Fruit fly (Drosophila melanogaster): ENCODE results near the gene aos.

aos gene

DNA sequence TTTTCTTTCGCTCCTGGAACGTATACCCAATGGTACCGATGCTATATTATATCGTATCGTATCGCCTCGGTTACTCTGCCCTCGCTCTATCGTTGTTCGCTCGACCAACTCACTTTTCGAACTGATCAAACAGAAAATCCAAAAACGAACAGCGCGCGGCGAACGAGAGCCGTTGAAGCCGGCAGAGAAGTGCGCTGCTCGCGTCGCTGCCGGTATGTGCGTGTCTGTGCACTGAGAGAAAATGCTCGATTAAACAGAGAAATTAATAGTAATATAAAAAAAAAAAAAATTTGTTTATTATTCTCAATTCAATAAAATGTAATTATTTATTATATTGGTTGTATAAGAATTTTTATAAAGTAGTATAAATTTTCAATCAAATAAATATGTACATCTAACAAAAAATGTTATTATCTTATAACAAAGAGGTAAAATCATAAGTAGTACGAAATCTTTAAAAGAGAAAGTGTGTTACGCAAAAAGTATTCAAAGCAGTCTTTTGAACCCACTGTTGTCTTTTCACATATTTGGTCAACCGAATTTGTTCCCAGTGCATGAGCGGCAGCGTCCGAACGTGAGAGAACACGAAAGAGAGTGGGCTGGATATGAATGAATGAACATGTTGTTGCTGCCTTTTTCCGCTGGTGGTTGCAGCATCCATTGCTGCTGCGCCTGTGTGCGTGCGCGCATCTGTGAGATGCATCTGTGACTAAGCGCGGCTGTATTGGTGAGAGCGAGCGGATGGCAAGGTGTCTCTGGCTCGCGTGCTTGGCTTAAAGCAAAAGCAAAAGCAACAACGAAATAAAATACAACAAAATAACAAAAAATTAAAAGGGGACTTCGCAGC lies at the start of gene aos:
Gene aos (minus strand): TSS at position 127 of the 847 bp plus-strand sequence.
- no peak for TF ChIP-seq Sin3A (optimal IDR thresholded peaks at IDR 0.05)
- TF ChIP-seq h (optimal IDR thresholded peaks at IDR 0.05): no peak
- TF ChIP-seq psq (optimal IDR thresholded peaks at IDR 0.05): no peak
- TF ChIP-seq insv (optimal IDR thresholded peaks at IDR 0.05): no peak
- TF ChIP-seq Myc (optimal IDR thresholded peaks at IDR 0.05): no peak
- no peak for TF ChIP-seq ttk (optimal IDR thresholded peaks at IDR 0.05)

DNA sequence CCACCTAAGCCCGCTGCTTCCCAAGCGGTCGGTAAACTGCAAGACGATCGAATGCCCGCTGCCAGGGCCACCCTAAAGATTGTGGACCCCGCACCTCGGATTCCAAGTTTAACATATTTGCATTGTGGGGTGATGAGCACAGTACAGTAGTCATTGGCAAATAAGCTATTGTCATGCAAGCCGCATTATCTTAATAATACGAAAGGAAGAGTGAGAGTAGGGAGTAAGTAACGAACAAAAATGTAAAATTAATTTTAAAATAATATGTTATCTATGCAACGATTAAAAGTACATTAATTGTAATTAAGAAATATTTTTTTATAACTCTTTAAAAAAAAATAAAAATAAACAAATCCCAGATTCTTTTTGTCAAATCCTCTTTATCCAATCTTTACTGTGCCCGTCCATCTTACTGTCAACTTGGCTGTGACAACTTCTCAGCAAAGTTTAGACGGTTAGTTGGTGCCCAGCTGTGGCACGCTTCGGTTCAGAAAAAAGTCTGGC lies 13.8 kb upstream of the aos start, which contains the start of gene st:
Gene st (plus strand): TSS at position 454 of the 504 bp plus-strand sequence.
- TF ChIP-seq ttk (optimal IDR thresholded peaks at IDR 0.05): no peak
- no peak for TF ChIP-seq Myc (optimal IDR thresholded peaks at IDR 0.05)
- no peak for TF ChIP-seq h (optimal IDR thresholded peaks at IDR 0.05)
- TF ChIP-seq psq (optimal IDR thresholded peaks at IDR 0.05): no peak
- TF ChIP-seq insv (optimal IDR thresholded peaks at IDR 0.05): no peak
- no peak for TF ChIP-seq Sin3A (optimal IDR thresholded peaks at IDR 0.05)

DNA sequence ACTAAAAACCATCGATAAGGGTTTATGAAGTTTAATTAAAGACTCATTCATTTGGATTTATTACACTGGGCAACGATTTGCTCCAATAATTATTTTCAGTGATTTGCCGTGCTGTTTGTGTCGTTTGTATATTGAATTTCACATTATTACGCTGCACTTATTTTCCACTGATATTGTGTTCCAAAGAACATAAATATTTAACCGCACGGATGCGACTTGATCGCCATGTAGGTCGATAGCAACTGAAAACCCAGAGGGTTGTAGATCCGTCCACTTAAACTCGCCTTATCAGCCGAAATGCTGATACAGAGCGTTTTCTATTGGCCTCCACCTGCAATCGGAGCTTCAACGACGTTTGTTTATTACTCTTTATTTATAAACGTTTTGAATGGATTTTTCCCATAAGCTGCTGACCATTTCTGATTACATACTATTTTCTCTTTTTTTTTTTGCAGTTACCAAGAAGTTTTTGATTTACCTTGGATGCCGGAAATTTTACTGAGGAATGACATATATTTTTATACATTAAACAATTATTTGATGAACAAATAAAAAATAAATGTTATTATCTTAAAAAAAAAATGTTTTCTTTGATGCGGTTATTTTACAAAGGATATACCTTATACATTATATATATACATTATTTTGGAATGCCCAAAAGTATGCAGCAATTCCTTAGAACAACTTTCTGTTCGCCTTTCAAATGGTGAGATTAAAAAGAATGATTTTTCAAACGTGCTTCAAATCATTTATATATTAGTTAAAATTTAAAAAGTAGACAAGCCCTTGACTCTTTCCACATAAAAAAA lies 12.7 kb upstream of the aos start, which contains the start of gene CG42514:
Gene CG42514 (minus strand): TSS at position 248 of the 809 bp plus-strand sequence.
- TF ChIP-seq psq (optimal IDR thresholded peaks at IDR 0.05) (no peak), Sin3A (optimal IDR thresholded peaks at IDR 0.05) (no peak), h (optimal IDR thresholded peaks at IDR 0.05) (no peak), insv (optimal IDR thresholded peaks at IDR 0.05) (no peak), Myc (optimal IDR thresholded peaks at IDR 0.05) (no peak), ttk (optimal IDR thresholded peaks at IDR 0.05) (no peak)

DNA sequence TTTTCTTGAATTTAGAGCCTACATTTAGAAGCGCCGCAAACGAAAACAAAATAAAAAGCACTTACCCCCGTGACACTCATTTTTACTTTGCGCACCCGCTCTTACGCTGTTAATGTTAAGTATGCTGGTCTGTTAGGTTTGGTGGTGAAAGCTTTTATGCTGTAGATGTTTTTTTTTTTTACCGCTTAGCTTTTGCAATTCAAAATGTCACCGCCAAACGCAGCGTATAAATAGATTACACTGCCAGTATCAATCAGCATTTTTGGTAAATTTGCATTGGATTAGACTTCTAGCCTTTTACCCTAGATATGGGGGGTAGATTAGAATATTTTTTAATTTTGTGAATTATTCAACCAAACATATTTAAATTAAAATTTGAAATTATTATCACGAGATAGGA lies 11.8 kb upstream of the aos start:
- TF ChIP-seq psq (optimal IDR thresholded peaks at IDR 0.05): no peak
- no peak for TF ChIP-seq insv (optimal IDR thresholded peaks at IDR 0.05)
- no peak for TF ChIP-seq h (optimal IDR thresholded peaks at IDR 0.05)
- TF ChIP-seq ttk (optimal IDR thresholded peaks at IDR 0.05): no peak
- no peak for TF ChIP-seq Myc (optimal IDR thresholded peaks at IDR 0.05)
- TF ChIP-seq Sin3A (optimal IDR thresholded peaks at IDR 0.05): no peak

DNA sequence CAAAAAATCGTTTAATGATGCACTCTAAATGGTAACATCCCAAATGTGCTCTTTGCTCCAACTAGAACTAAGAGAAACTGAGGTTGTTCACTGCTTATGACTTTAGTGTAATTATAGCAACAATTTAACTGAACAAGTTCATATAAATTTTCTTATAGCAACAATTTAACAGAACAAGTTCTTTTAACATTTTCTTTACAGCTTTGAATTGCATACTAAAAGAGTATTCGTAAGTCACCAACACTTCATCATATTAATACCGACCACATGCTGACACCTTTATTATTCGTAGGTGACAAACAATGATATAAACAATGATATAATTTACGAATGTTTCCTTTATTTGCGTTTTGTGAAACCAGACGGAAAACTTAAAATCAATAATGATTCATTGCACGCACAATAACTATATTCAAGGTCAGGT lies 11.2 kb upstream of the aos start:
- no peak for TF ChIP-seq h (optimal IDR thresholded peaks at IDR 0.05)
- no peak for TF ChIP-seq Sin3A (optimal IDR thresholded peaks at IDR 0.05)

DNA sequence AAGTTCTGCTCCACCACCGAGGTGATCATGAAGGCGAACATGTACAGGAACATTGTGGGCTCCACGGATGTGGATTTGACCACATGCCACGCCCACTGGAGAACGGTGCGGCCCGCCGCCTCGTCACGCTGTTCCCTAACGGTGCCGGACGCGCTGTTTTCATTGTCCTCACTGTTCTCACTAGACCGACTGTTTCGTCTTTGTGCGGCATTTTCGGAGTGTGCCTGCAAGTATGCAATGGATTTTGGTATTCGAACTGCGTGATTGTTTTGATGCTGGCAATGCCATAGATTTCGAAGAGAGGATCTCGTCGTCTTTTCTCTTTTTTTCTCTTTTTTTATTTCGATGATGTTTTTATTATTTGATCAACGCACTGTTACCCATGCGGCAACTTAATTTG lies 10.3 kb upstream of the aos start:
- TF ChIP-seq insv (optimal IDR thresholded peaks at IDR 0.05) (no peak), h (optimal IDR thresholded peaks at IDR 0.05) (no peak), ttk (optimal IDR thresholded peaks at IDR 0.05) (no peak), Sin3A (optimal IDR thresholded peaks at IDR 0.05) (no peak), psq (optimal IDR thresholded peaks at IDR 0.05) (no peak), Myc (optimal IDR thresholded peaks at IDR 0.05) (no peak)

DNA sequence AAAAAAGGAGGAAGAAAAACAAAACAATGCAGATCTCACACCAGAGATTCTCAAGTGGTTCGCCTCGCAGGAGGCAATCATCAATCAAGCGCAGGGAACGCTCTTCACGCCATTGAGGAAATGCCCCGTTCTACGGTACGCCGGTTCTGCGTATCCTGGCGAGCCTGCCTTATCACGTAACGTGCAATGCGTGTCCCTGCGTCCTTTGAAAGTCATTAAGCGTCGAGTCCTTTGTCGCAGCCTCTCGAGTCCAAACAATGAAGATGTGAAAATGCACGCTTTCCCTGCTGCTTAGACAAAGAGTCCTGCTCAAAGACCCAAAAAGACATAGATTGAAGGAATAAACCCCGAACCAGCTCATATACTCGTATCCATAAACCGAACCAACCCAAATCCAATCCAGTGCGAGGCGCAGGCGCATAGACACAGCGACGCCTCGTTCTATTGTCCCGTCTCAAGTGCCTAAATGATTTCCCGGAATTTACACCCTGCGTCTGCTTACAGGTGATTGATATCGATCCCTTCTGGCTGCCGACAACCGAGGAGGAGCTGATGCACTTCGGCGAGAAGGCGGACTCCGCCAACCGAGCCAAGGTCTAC lies 7.7 kb upstream of the aos start:
- no peak for TF ChIP-seq insv (optimal IDR thresholded peaks at IDR 0.05)
- TF ChIP-seq h (optimal IDR thresholded peaks at IDR 0.05): no peak

DNA sequence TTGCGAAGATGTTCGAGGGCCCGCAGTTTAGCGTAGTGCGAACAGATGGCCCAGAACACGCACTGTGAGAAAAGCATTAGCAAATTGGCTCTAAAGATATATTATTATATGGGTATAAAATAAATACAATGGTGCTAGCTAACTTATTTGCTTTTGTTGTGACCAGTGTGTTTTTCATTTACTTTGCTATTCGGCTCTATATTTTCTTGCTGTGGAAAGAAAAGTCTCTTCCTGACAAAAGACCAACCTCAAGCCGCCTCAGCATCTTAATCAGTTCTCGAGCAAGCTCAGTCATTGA lies 7.1 kb upstream of the aos start:
- no peak for TF ChIP-seq psq (optimal IDR thresholded peaks at IDR 0.05)
- no peak for TF ChIP-seq Sin3A (optimal IDR thresholded peaks at IDR 0.05)
- TF ChIP-seq ttk (optimal IDR thresholded peaks at IDR 0.05): no peak
- no peak for TF ChIP-seq h (optimal IDR thresholded peaks at IDR 0.05)
- TF ChIP-seq Myc (optimal IDR thresholded peaks at IDR 0.05): no peak
- no peak for TF ChIP-seq insv (optimal IDR thresholded peaks at IDR 0.05)

DNA sequence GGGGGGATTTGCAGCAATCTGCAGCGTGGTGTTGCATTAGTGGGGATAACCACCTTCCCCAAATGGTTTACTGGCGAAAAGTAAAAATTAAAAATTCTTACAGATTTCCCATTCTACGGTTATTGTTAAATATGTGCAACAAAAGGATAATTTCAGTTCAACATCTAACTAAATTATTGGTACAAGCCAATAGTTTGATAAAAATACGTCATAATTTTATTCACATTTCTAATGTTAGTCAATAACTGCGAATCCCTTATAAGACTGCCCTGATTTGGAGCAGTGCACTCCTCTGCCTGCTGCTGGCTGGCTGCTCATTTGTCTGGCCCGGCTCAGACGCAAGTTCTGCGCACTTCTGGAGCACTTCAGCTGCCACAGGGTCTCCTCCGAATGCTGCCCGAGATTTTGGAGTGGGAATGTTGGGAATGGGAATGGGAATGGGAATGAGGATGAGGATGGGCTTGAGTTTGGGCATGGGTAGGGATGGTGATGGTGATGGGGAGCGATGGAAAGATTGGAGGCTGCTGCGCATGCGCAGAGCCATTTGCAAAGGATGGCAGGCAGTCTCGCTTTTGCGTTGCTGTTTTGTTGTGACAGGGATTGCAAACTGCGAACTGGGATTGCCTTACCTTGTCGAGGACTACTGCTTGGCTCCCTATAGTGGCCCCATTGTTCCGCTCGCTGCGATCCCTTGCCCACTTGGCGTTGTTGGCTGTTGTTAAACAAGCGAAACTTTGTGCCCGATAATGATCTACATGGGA lies 6.6 kb upstream of the aos start:
- TF ChIP-seq Sin3A (optimal IDR thresholded peaks at IDR 0.05): no peak
- no peak for TF ChIP-seq insv (optimal IDR thresholded peaks at IDR 0.05)
- no peak for TF ChIP-seq Myc (optimal IDR thresholded peaks at IDR 0.05)
- TF ChIP-seq h (optimal IDR thresholded peaks at IDR 0.05): no peak
- no peak for TF ChIP-seq ttk (optimal IDR thresholded peaks at IDR 0.05)
- no peak for TF ChIP-seq psq (optimal IDR thresholded peaks at IDR 0.05)

DNA sequence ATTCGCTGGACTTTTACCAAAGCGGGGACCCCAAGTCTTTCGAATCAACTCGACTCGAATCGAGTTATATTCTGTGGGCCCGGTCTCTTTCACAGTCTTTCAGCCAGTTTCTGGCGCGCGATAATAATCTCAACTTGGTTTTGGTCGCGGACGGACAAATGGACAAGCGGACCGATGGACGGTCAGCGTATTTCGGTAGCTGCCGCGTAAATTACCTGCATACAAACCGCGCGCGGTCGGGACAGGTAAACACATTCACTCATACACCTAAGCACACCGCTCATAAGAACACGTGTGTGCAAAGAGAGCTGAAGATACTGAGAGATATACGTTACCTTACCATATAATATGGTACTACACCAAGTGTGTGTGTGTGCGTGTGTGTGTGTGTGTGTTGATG lies 5.8 kb upstream of the aos start:
- TF ChIP-seq Sin3A (optimal IDR thresholded peaks at IDR 0.05) (no peak), h (optimal IDR thresholded peaks at IDR 0.05) (no peak), psq (optimal IDR thresholded peaks at IDR 0.05) (no peak), insv (optimal IDR thresholded peaks at IDR 0.05) (no peak)

DNA sequence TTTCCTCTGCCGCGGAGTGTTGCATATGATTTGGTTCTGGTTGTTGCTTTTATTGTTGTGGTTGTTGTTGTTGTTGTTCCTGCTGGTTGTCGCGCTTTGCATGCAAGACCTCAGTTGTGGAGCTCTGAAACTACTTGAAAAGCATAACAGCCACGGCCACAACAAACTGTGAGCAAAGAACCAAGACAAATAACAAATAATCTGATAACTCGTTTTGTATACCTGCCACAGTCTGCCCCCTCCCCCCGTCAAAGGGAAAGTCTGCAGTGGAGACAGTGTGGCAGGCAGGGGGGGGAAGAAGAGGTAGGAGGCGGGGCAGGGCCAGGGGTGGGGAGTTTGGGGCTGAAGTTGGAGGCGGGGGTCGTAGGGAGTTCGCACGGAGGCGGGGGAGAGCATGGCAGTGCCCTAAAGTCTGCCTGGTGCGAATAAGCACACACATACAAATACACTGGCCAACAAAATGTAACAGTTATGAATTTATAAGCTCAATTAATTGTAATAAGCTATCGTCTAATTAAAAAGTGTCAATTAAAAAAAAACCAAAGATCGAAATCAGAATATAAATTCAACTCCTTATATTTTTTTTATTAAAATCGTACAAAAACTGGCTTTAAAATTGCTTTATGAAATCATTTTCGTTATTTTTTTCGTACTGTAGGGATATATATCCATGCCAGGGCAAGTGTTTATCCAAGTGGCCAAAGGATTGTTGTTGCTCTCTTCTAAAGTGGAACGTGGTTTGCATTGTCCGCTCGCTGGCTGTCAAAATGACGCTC lies 5.2 kb upstream of the aos start:
- TF ChIP-seq Sin3A (optimal IDR thresholded peaks at IDR 0.05) (no peak), h (optimal IDR thresholded peaks at IDR 0.05) (no peak), Myc (optimal IDR thresholded peaks at IDR 0.05) (no peak), psq (optimal IDR thresholded peaks at IDR 0.05) (no peak), insv (optimal IDR thresholded peaks at IDR 0.05) (no peak), ttk (optimal IDR thresholded peaks at IDR 0.05) (no peak)

Data from Kc167 (cell line).